Fruit fly (Drosophila melanogaster): Measurements from ENCODE around the gene TM9SF2.

TM9SF2 gene

DNA sequence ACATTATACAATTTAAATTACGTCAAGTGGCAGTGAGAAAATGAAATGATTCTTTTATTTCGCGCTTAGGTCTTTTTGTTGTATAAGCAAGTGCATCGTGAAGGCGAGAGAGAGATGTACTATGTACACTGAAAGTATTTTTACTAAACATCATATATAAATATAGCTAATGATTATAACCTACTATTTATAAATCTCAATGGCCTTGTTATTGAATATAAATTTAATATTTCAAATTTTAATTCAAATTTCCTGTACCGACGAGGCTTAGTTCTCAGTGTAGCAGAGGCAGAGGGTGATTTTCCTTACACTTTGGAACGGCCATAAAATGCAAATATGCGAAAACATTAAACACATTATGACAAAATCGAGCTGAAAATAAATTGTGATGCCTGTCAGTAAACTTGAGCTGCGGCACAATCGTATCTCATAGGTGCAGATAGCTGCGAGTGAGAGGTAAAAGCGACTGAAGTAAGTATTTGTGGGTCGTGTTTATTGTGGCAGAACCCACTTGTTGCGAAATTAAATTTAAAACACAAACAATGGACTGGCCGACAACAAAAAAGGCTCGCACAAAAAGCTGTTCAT is 27.9 kb upstream of the TM9SF2 start (continued):
- 0 out of 2 replicates have a peak, but pooled peaks have one; percentile 37 for TF ChIP-seq CG14014 (GFP tag; IDR thresholded peaks at IDR 0.05)
- TF ChIP-seq CG4730 (GFP tag; IDR thresholded peaks at IDR 0.05): no peak
- no peak for TF ChIP-seq ttk (GFP tag; IDR thresholded peaks at IDR 0.05)
- no peak for TF ChIP-seq ERR (GFP tag; optimal IDR thresholded peaks at IDR 0.05)
- TF ChIP-seq so (GFP tag; IDR thresholded peaks at IDR 0.05): peak; percentile 64; the same call in 2 of the 3 replicates
- TF ChIP-seq Sin3A (optimal IDR thresholded peaks at IDR 0.05): no peak
- TF ChIP-seq HLH3B (GFP tag; IDR thresholded peaks at IDR 0.05): 0 out of 2 replicates have a peak, but pooled peaks have one; percentile 16
- TF ChIP-seq crc (GFP tag; optimal IDR thresholded peaks at IDR 0.05): no peak
- TF ChIP-seq E2f1 (GFP tag; IDR thresholded peaks at IDR 0.05): no peak
- TF ChIP-seq Rx (GFP tag; IDR thresholded peaks at IDR 0.05): no peak
- TF ChIP-seq ems (GFP tag; optimal IDR thresholded peaks at IDR 0.05): no peak
- no peak for TF ChIP-seq Dbx (GFP tag; IDR thresholded peaks at IDR 0.05)
- peak; percentile 7 for TF ChIP-seq Abd-B (GFP tag; optimal IDR thresholded peaks at IDR 0.05)
- TF ChIP-seq Atf3 (GFP tag; optimal IDR thresholded peaks at IDR 0.05): no peak
- TF ChIP-seq Hsf (GFP tag; optimal IDR thresholded peaks at IDR 0.05): no peak
- TF ChIP-seq CG3995 (GFP tag; optimal IDR thresholded peaks at IDR 0.05): no peak
- TF ChIP-seq nerfin-2 (GFP tag; IDR thresholded peaks at IDR 0.05; ENCODE audit: partially characterized antibody): no peak
- TF ChIP-seq ind (GFP tag; optimal IDR thresholded peaks at IDR 0.05): peak; percentile 33
- TF ChIP-seq CG2129 (GFP tag; IDR thresholded peaks at IDR 0.05; ENCODE audit: partially characterized antibody): no peak
- peak; percentile 23; the same call in 1 of the 2 replicates for TF ChIP-seq seq (GFP tag; IDR thresholded peaks at IDR 0.05)
- TF ChIP-seq Hr39 (optimal IDR thresholded peaks at IDR 0.05): no peak
- TF ChIP-seq HmgD (GFP tag; optimal IDR thresholded peaks at IDR 0.05): no peak
- no peak for TF ChIP-seq Dref (GFP tag; IDR thresholded peaks at IDR 0.05)
- TF ChIP-seq az2 (GFP tag; optimal IDR thresholded peaks at IDR 0.05): peak; percentile 41
- peak; percentile 22 for TF ChIP-seq Deaf1 (tag; optimal IDR thresholded peaks at IDR 0.05)
- no peak for TF ChIP-seq inv (GFP tag; IDR thresholded peaks at IDR 0.05; ENCODE audit: partially characterized antibody)
- no peak for TF ChIP-seq CG4360 (GFP tag; IDR thresholded peaks at IDR 0.05)
- no peak for TF ChIP-seq CG10431 (GFP tag; optimal IDR thresholded peaks at IDR 0.05)
- peak; percentile 29; the same call in 1 of the 2 replicates for TF ChIP-seq CG32767 (GFP tag; IDR thresholded peaks at IDR 0.05)
- TF ChIP-seq cwo (GFP tag; optimal IDR thresholded peaks at IDR 0.05): peak; percentile 30
- no peak for TF ChIP-seq CG5180 (GFP tag; optimal IDR thresholded peaks at IDR 0.05)
- TF ChIP-seq br (optimal IDR thresholded peaks at IDR 0.05): no peak
- TF ChIP-seq emc (GFP tag; optimal IDR thresholded peaks at IDR 0.05): no peak
- TF ChIP-seq Eip74EF (GFP tag; optimal IDR thresholded peaks at IDR 0.05): peak in 1 of 2 experiments; percentile 23
- no peak for TF ChIP-seq crol (GFP tag; IDR thresholded peaks at IDR 0.05)
- TF ChIP-seq CG12155 (GFP tag; optimal IDR thresholded peaks at IDR 0.05): peak; percentile 9
- no peak for TF ChIP-seq sug (tag; optimal IDR thresholded peaks at IDR 0.05)
- no peak for TF ChIP-seq gsb (GFP tag; IDR thresholded peaks at IDR 0.05)
- peak; percentile 70 for TF ChIP-seq dmrt99B (tag; optimal IDR thresholded peaks at IDR 0.05)
- no peak for TF ChIP-seq croc (GFP tag; conservative IDR thresholded peaks at IDR 0.05)
- TF ChIP-seq luna (GFP tag; optimal IDR thresholded peaks at IDR 0.05): no peak
- TF ChIP-seq btn (GFP tag; optimal IDR thresholded peaks at IDR 0.05): no peak
- TF ChIP-seq CG10366 (GFP tag; IDR thresholded peaks at IDR 0.05): no peak
- TF ChIP-seq tx (GFP tag; optimal IDR thresholded peaks at IDR 0.05): no peak
- peak; percentile 41 for TF ChIP-seq CG9932 (GFP tag; IDR thresholded peaks at IDR 0.05)
- TF ChIP-seq Dip3 (GFP tag; optimal IDR thresholded peaks at IDR 0.05): no peak
- peak; percentile 55 for TF ChIP-seq dmrt11E (tag; optimal IDR thresholded peaks at IDR 0.05)
- no peak for TF ChIP-seq dan (GFP tag; IDR thresholded peaks at IDR 0.05)
- no peak for TF ChIP-seq cad (GFP tag; optimal IDR thresholded peaks at IDR 0.05)
- TF ChIP-seq YL-1 (GFP tag; optimal IDR thresholded peaks at IDR 0.05): no peak
- no peak for TF ChIP-seq Usf (GFP tag; optimal IDR thresholded peaks at IDR 0.05)
- TF ChIP-seq CG14050 (GFP tag; IDR thresholded peaks at IDR 0.05): peak; percentile 28; the same call in 1 of the 3 replicates
- TF ChIP-seq repo (GFP tag; optimal IDR thresholded peaks at IDR 0.05): no peak
